Fruit fly (Drosophila melanogaster) whole organism, embryonic: ENCODE data around the gene CG4004.
A peak's percentile ranks its signal among the peaks of the same experiment; 100 is the strongest.

ENCODE experiments used
- Bgb ChIP-seq: fragments of 200-800 bp; sonication (Bioruptor generic); IDR thresholded peaks from 2 replicates; pipeline ENCODE4 v1.3.6; 2022; ENCODE audit warnings: missing biosample characterization, missing genetic modification characterization; ENCODE audit not compliant: partially characterized antibody
- CG10462 ChIP-seq: fragments of 200-800 bp; sonication (Bioruptor generic); optimal IDR thresholded peaks from 2 replicates; lab custom pipeline; 2016; ENCODE audit warnings: missing biosample characterization, missing genetic modification characterization
- CG11085 ChIP-seq: fragments of 200-800 bp; sonication (Bioruptor generic); IDR thresholded peaks from 2 replicates; pipeline ENCODE4 v1.3.6; 2022; ENCODE audit warnings: missing biosample characterization, missing genetic modification characterization
- CG12659 ChIP-seq: fragments of 200-800 bp; sonication (Bioruptor generic); optimal IDR thresholded peaks from 3 replicates; lab custom pipeline; 2017; ENCODE audit warnings: mild to moderate bottlenecking, missing biosample characterization, missing genetic modification reagents, missing genetic modification characterization
- CG13424 ChIP-seq: fragments of 200-800 bp; sonication (Bioruptor generic); optimal IDR thresholded peaks from 2 replicates; lab custom pipeline; 2019; ENCODE audit warnings: missing biosample characterization, mild to moderate bottlenecking, missing genetic modification characterization, moderate library complexity
- CG16779 ChIP-seq: fragments of 200-800 bp; sonication (Bioruptor generic); IDR thresholded peaks from 2 replicates; pipeline ENCODE4 v1.3.6; 2022; ENCODE audit warnings: missing biosample characterization, missing genetic modification characterization
- CG16815 ChIP-seq: fragments of 200-800 bp; sonication (Bioruptor generic); optimal IDR thresholded peaks from 3 replicates; lab custom pipeline; 2017; ENCODE audit warnings: missing biosample characterization, mild to moderate bottlenecking, missing genetic modification characterization
- CG16863 ChIP-seq: fragments of 200-800 bp; sonication (Bioruptor generic); optimal IDR thresholded peaks from 3 replicates; lab custom pipeline; 2016; ENCODE audit warnings: missing biosample characterization, missing genetic modification characterization
- CG17385 ChIP-seq: fragments of 200-800 bp; sonication (Bioruptor generic); optimal IDR thresholded peaks from 3 replicates; lab custom pipeline; 2018; ENCODE audit warnings: missing biosample characterization, mild to moderate bottlenecking, missing genetic modification characterization
- CG17612 ChIP-seq: fragments of 200-800 bp; sonication (Bioruptor generic); IDR thresholded peaks from 2 replicates; pipeline ENCODE4 v1.3.6; 2022; ENCODE audit warnings: missing biosample characterization, missing genetic modification characterization
- CG18262 ChIP-seq: fragments of 200-800 bp; optimal IDR thresholded peaks from 3 replicates; lab custom pipeline; 2019; ENCODE audit warnings: missing biosample characterization, mild to moderate bottlenecking, missing genetic modification characterization, moderate library complexity
- CG18599 ChIP-seq: fragments of 200-800 bp; sonication (Bioruptor generic); optimal IDR thresholded peaks from 3 replicates; lab custom pipeline; 2017; ENCODE audit warnings: missing biosample characterization, missing genetic modification characterization, mild to moderate bottlenecking, moderate library complexity, missing genetic modification reagents
- CG2120 ChIP-seq: fragments of 200-800 bp; sonication (Bioruptor generic); optimal IDR thresholded peaks from 3 replicates; lab custom pipeline; 2016; ENCODE audit warnings: missing biosample characterization, missing genetic modification characterization
- CG2678 ChIP-seq: fragments of 200-800 bp; sonication (Bioruptor generic); optimal IDR thresholded peaks from 3 replicates; lab custom pipeline; 2019; ENCODE audit warnings: missing biosample characterization, mild to moderate bottlenecking, missing genetic modification characterization, moderate library complexity
- CG33557 ChIP-seq: fragments of 200-800 bp; sonication (Bioruptor generic); optimal IDR thresholded peaks from 2 replicates; lab custom pipeline; 2019; ENCODE audit warnings: missing biosample characterization, mild to moderate bottlenecking, missing genetic modification characterization, moderate library complexity
- CG34422 ChIP-seq: fragments of 200-800 bp; sonication (Bioruptor generic); IDR thresholded peaks from 3 replicates; pipeline ENCODE4 v1.3.6; 2022; ENCODE audit warnings: missing biosample characterization, missing genetic modification characterization
- CG43689 ChIP-seq: fragments of 200-800 bp; sonication (Bioruptor generic); IDR thresholded peaks from 2 replicates; pipeline ENCODE4 v1.3.6; 2022; ENCODE audit warnings: missing biosample characterization, missing genetic modification characterization
- CG4707 ChIP-seq: fragments of 200-800 bp; sonication (Bioruptor generic); optimal IDR thresholded peaks from 2 replicates; lab custom pipeline; 2018; ENCODE audit warnings: missing biosample characterization, mild to moderate bottlenecking, missing genetic modification characterization, moderate library complexity
- CG6254 ChIP-seq: fragments of 200-800 bp; sonication (Bioruptor generic); optimal IDR thresholded peaks from 3 replicates; lab custom pipeline; 2017; ENCODE audit warnings: mild to moderate bottlenecking, missing biosample characterization, missing genetic modification reagents, missing genetic modification characterization
- CG6854 ChIP-seq: fragments of 200-800 bp; sonication (Bioruptor generic); optimal IDR thresholded peaks from 3 replicates; lab custom pipeline; 2017; ENCODE audit warnings: missing biosample characterization, mild to moderate bottlenecking, missing genetic modification characterization
- CG9876 ChIP-seq: fragments of 200-800 bp; sonication (Bioruptor generic); optimal IDR thresholded peaks from 2 replicates; lab custom pipeline; 2016; ENCODE audit warnings: missing biosample characterization, missing genetic modification characterization
- Fer2 ChIP-seq: fragments of 200-800 bp; sonication (Bioruptor generic); optimal IDR thresholded peaks from 2 replicates; lab custom pipeline; 2018; ENCODE audit warnings: missing biosample characterization, mild to moderate bottlenecking, missing genetic modification characterization, moderate library complexity
- Hr78 ChIP-seq, 2 experiments: fragments of 200-800 bp in 1 of 2; fragments of >200 bp in 1 of 2; sonication (Bioruptor generic) in 1 of 2; optimal IDR thresholded peaks; 2 replicates each; lab custom pipeline; 2017 to 2019; ENCODE audit warnings: missing biosample characterization in 2 of 2, missing genetic modification characterization in 2 of 2, mild to moderate bottlenecking in 1 of 2, moderate library complexity in 1 of 2
- Med ChIP-seq: fragments of 200-800 bp; sonication (Bioruptor generic); peaks from one replicate; lab custom pipeline; 2016; ENCODE audit warnings: missing biosample characterization, missing genetic modification characterization, mild to moderate bottlenecking, inconsistent platforms, moderate library complexity
- Meics ChIP-seq: fragments of 200-800 bp; sonication (Bioruptor generic); optimal IDR thresholded peaks from 2 replicates; lab custom pipeline; 2017; ENCODE audit warnings: missing biosample characterization, mild to moderate bottlenecking, missing genetic modification characterization
- Mes4 ChIP-seq: fragments of 200-800 bp; sonication (Bioruptor generic); optimal IDR thresholded peaks from 2 replicates; lab custom pipeline; 2016; ENCODE audit warnings: missing biosample characterization, missing genetic modification characterization
- Rx ChIP-seq: fragments of 200-800 bp; sonication (Bioruptor generic); IDR thresholded peaks from 2 replicates; pipeline ENCODE4 v1.3.6; 2022; ENCODE audit warnings: missing biosample characterization, missing genetic modification characterization
- Six4 ChIP-seq: fragments of 200-800 bp; sonication (Bioruptor generic); optimal IDR thresholded peaks from 2 replicates; lab custom pipeline; 2016; ENCODE audit warnings: missing biosample characterization, missing genetic modification characterization
- Sox100B ChIP-seq: fragments of 200-800 bp; sonication (Bioruptor generic); optimal IDR thresholded peaks from 3 replicates; lab custom pipeline; 2018; ENCODE audit warnings: missing biosample characterization, mild to moderate bottlenecking, missing genetic modification characterization
- cato ChIP-seq: fragments of 200-800 bp; sonication (Bioruptor generic); optimal IDR thresholded peaks from 2 replicates; lab custom pipeline; 2016; ENCODE audit warnings: missing biosample characterization, missing genetic modification characterization, borderline replicate concordance
- cg ChIP-seq: fragments of 200-800 bp; sonication (Bioruptor generic); optimal IDR thresholded peaks from 3 replicates; lab custom pipeline; 2019; ENCODE audit warnings: missing biosample characterization, mild to moderate bottlenecking, missing genetic modification characterization, moderate library complexity
- eyg ChIP-seq: fragments of 200-800 bp; sonication (Bioruptor generic); optimal IDR thresholded peaks from 3 replicates; lab custom pipeline; 2016; ENCODE audit warnings: missing biosample characterization, missing genetic modification characterization
- gcm2 ChIP-seq: fragments of 200-800 bp; sonication (Bioruptor generic); optimal IDR thresholded peaks from 2 replicates; lab custom pipeline; 2016; ENCODE audit warnings: missing biosample characterization, missing genetic modification characterization
- gem ChIP-seq: fragments of 200-800 bp; sonication (Bioruptor generic); optimal IDR thresholded peaks from 2 replicates; lab custom pipeline; 2019; ENCODE audit warnings: missing biosample characterization, mild to moderate bottlenecking, missing genetic modification characterization, moderate library complexity
- gsb-n ChIP-seq: fragments of 200-800 bp; sonication (Bioruptor generic); optimal IDR thresholded peaks from 3 replicates; lab custom pipeline; 2018; ENCODE audit warnings: missing biosample characterization, mild to moderate bottlenecking, missing genetic modification characterization
- ham ChIP-seq: fragments of 200-800 bp; sonication (Bioruptor generic); IDR thresholded peaks from 2 replicates; pipeline ENCODE4 v1.3.6; 2022; ENCODE audit warnings: missing biosample characterization, missing genetic modification characterization
- hb ChIP-seq: fragments of 200-800 bp; sonication (Bioruptor generic); IDR thresholded peaks from 3 replicates; pipeline ENCODE4 v1.3.6; 2022; ENCODE audit warnings: missing biosample characterization, missing genetic modification characterization; ENCODE audit not compliant: partially characterized antibody
- hth ChIP-seq: fragments of >200 bp; optimal IDR thresholded peaks from 2 replicates; lab custom pipeline; 2017; ENCODE audit warnings: inconsistent platforms
- lab ChIP-seq: fragments of 200-800 bp; sonication (Bioruptor generic); optimal IDR thresholded peaks from 3 replicates; lab custom pipeline; 2017; ENCODE audit warnings: missing biosample characterization, missing genetic modification characterization, mild to moderate bottlenecking, moderate library complexity, missing genetic modification reagents
- mam ChIP-seq: fragments of 200-800 bp; sonication (Bioruptor generic); optimal IDR thresholded peaks from 3 replicates; lab custom pipeline; 2016; ENCODE audit warnings: missing biosample characterization, missing genetic modification characterization
- nerfin-1 ChIP-seq: fragments of 200-800 bp; sonication (Bioruptor generic); optimal IDR thresholded peaks from 3 replicates; lab custom pipeline; 2019; ENCODE audit warnings: missing biosample characterization, mild to moderate bottlenecking, missing genetic modification characterization, moderate library complexity
- oc ChIP-seq: fragments of 200-800 bp; sonication (Bioruptor generic); optimal IDR thresholded peaks from 2 replicates; lab custom pipeline; 2018; ENCODE audit warnings: missing biosample characterization, mild to moderate bottlenecking, missing genetic modification characterization, moderate library complexity
- odd ChIP-seq: fragments of 200-800 bp; sonication (Bioruptor generic); optimal IDR thresholded peaks from 2 replicates; lab custom pipeline; 2017; ENCODE audit warnings: missing biosample characterization, mild to moderate bottlenecking, missing genetic modification characterization
- onecut ChIP-seq: fragments of 200-800 bp; sonication (Bioruptor generic); IDR thresholded peaks from 2 replicates; pipeline ENCODE4 v1.3.6; 2022; ENCODE audit warnings: missing biosample characterization, missing genetic modification characterization
- pnt ChIP-seq: fragments of 200-800 bp; sonication (Bioruptor generic); optimal IDR thresholded peaks from 3 replicates; lab custom pipeline; 2016; ENCODE audit warnings: missing biosample characterization, missing genetic modification characterization
- schlank ChIP-seq: fragments of 200-800 bp; sonication (Bioruptor generic); optimal IDR thresholded peaks from 2 replicates; lab custom pipeline; 2018; ENCODE audit warnings: missing biosample characterization, mild to moderate bottlenecking, missing genetic modification characterization
- sens-2 ChIP-seq: fragments of 200-800 bp; sonication (Bioruptor generic); IDR thresholded peaks from 2 replicates; pipeline ENCODE4 v1.3.6; 2022; ENCODE audit warnings: missing biosample characterization, missing genetic modification characterization
- seq ChIP-seq: fragments of 200-800 bp; sonication (Bioruptor generic); IDR thresholded peaks from 2 replicates; pipeline ENCODE4 v1.3.6; 2022; ENCODE audit warnings: missing biosample characterization, missing genetic modification characterization
- sisA ChIP-seq: fragments of 200-800 bp; sonication (Bioruptor generic); IDR thresholded peaks from 2 replicates; pipeline ENCODE4 v1.3.6; 2022; ENCODE audit warnings: missing biosample characterization, missing genetic modification characterization
- slou ChIP-seq: fragments of 200-800 bp; sonication (Bioruptor generic); optimal IDR thresholded peaks from 3 replicates; lab custom pipeline; 2016; ENCODE audit warnings: missing biosample characterization, missing genetic modification characterization
- so ChIP-seq: fragments of 200-800 bp; sonication (Bioruptor generic); IDR thresholded peaks from 3 replicates; pipeline ENCODE4 v1.3.6; 2022; ENCODE audit warnings: missing biosample characterization, missing genetic modification characterization
- tna ChIP-seq: fragments of 200-800 bp; sonication (Bioruptor generic); IDR thresholded peaks from 2 replicates; pipeline ENCODE4 v1.3.6; 2022; ENCODE audit warnings: missing biosample characterization, missing genetic modification characterization; ENCODE audit not compliant: partially characterized antibody

Gene CG4004

DNA sequence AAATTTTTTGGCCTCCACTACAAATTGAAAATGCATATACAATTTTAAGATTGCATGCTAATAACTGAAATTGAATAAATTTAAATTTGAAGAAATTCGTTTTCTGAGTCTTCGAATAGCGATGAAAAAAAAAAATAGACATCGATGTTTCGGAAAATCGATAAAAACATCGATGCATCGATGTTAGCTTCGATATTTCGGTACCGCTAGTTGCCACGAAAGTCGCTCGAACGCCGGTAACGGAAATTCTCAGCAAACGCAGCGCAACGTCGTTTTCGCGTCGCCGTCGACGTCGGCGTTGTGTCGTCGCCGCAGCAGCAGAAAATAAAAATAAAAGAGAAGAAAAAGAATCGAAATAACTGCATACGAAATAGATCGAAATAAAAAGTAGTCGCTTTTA is 21.1 kb downstream of the CG4004 start, which contains the start of gene Agpat1:
Agpat1 (plus strand) TSS at position 191 of the 400 bp plus-strand sequence.
- TF ChIP-seq schlank (tag; lab: Kevin White, UChicago) = no peak
- TF ChIP-seq Sox100B (GFP tag; lab: Kevin White, UChicago) = no peak
- TF ChIP-seq Rx = no peak
- no peak for TF ChIP-seq hth (lab: Kevin White, UChicago)
- TF ChIP-seq mam = no peak
- no peak for TF ChIP-seq Hr78 (GFP tag; optimal IDR thresholded peaks at IDR 0.05; lab: Kevin White, UChicago)
- TF ChIP-seq so (GFP tag; lab: Robert Waterston, UW) = no peak
- no peak for TF ChIP-seq Six4 (GFP tag; lab: Kevin White, UChicago)
- no peak for TF ChIP-seq Meics (GFP tag; lab: Kevin White, UChicago)
- TF ChIP-seq CG11085 (GFP tag; lab: Robert Waterston, UW) = no peak
- no peak for TF ChIP-seq seq
- TF ChIP-seq CG17612 (GFP tag; lab: Robert Waterston, UW) = no peak
- no peak for TF ChIP-seq CG17385
- peak; percentile 55 for TF ChIP-seq Med
- no peak for TF ChIP-seq nerfin-1 (tag; lab: Kevin White, UChicago)
- TF ChIP-seq Bgb = peak; percentile 72
- no peak for TF ChIP-seq ham (GFP tag; lab: Robert Waterston, UW)
- no peak for TF ChIP-seq sisA (GFP tag; lab: Robert Waterston, UW)
- TF ChIP-seq CG6254 (GFP tag; lab: Kevin White, UChicago) = no peak
- TF ChIP-seq CG34422 (GFP tag; lab: Robert Waterston, UW) = peak; percentile 12; the same call in 1 of the 3 replicates
- no peak for TF ChIP-seq gcm2 (GFP tag; lab: Kevin White, UChicago)
- TF ChIP-seq CG16863 (GFP tag; lab: Kevin White, UChicago) = no peak
- TF ChIP-seq eyg (GFP tag; lab: Kevin White, UChicago) = no peak
- TF ChIP-seq CG2678 (tag; lab: Kevin White, UChicago) = no peak
- TF ChIP-seq CG33557 (GFP tag; lab: Kevin White, UChicago) = no peak
- TF ChIP-seq CG18262 (tag; lab: Kevin White, UChicago) = no peak
- TF ChIP-seq lab (GFP tag; lab: Kevin White, UChicago) = no peak
- no peak for TF ChIP-seq CG16815 (GFP tag; lab: Kevin White, UChicago)
- TF ChIP-seq hb = peak; percentile 78; the same call in 2 of the 3 replicates
- TF ChIP-seq sens-2 (GFP tag; lab: Robert Waterston, UW) = no peak
- TF ChIP-seq CG18599 (GFP tag; lab: Kevin White, UChicago) = no peak
- no peak for TF ChIP-seq onecut (GFP tag; lab: Robert Waterston, UW)
- no peak for TF ChIP-seq CG4707 (GFP tag; lab: Kevin White, UChicago)
- no peak for TF ChIP-seq CG16779
- TF ChIP-seq CG43689 (GFP tag; lab: Robert Waterston, UW) = no peak
- TF ChIP-seq slou (GFP tag; lab: Kevin White, UChicago) = no peak
- no peak for TF ChIP-seq pnt (GFP tag; lab: Kevin White, UChicago)
- TF ChIP-seq cato (GFP tag; lab: Kevin White, UChicago) = no peak
- no peak for TF ChIP-seq Fer2
- no peak for TF ChIP-seq gsb-n (tag; lab: Kevin White, UChicago)
- TF ChIP-seq tna = peak; percentile 43
- peak; percentile 67 for TF ChIP-seq CG10462 (GFP tag; lab: Kevin White, UChicago)
- no peak for TF ChIP-seq odd (GFP tag; lab: Kevin White, UChicago)
- no peak for TF ChIP-seq oc (tag; lab: Kevin White, UChicago)
- TF ChIP-seq gem (tag; lab: Kevin White, UChicago) = no peak
- no peak for TF ChIP-seq CG2120 (GFP tag; lab: Kevin White, UChicago)
- TF ChIP-seq CG13424 (tag; lab: Kevin White, UChicago) = no peak
- TF ChIP-seq cg (GFP tag; lab: Kevin White, UChicago) = no peak
- no peak for TF ChIP-seq CG9876
- no peak for TF ChIP-seq CG6854 (GFP tag; lab: Kevin White, UChicago)
- no peak for TF ChIP-seq Mes4
- TF ChIP-seq CG12659 (GFP tag; lab: Kevin White, UChicago) = no peak
